Worm (Caenorhabditis elegans) whole organism, L4 larva: Measurements from ENCODE around the gene B0001.7.

Experiments
- D1046.2 ChIP-seq: fragments of 200-800 bp; sonication (Bioruptor generic); IDR thresholded peaks from 2 replicates; pipeline ENCODE4 v1.3.6; 2022; ENCODE audit warnings: missing genetic modification characterization, missing compliant biosample characterization
- F26F4.8 ChIP-seq: fragments of 200-800 bp; sonication (Bioruptor generic); conservative IDR thresholded peaks from 2 replicates; pipeline ENCODE4 v1.3.6; 2022; ENCODE audit warnings: missing genetic modification characterization, missing compliant biosample characterization
- F37D6.2 ChIP-seq: sonication (generic microtip); optimal IDR thresholded peaks from 2 replicates; lab custom pipeline; 2016; ENCODE audit warnings: mild to moderate bottlenecking, missing genetic modification characterization, missing compliant biosample characterization
- R02D3.7 ChIP-seq: fragments of 150-350 bp; sonication (generic microtip); optimal IDR thresholded peaks from 3 replicates; lab custom pipeline; 2014; ENCODE audit warnings: missing biosample characterization, missing genetic modification characterization
- T26A8.4 ChIP-seq: fragments of 200-800 bp; sonication (Bioruptor generic); IDR thresholded peaks from 2 replicates; pipeline ENCODE4 v1.3.6; 2022; ENCODE audit warnings: missing genetic modification characterization, missing compliant biosample characterization
- Y48G9A.11 ChIP-seq: fragments of 200-800 bp; sonication (Bioruptor generic); IDR thresholded peaks from 2 replicates; pipeline ENCODE4 v1.3.6; 2022; ENCODE audit warnings: missing genetic modification reagents, missing genetic modification characterization, missing compliant biosample characterization
- Y75B8A.6 ChIP-seq: fragments of 200-800 bp; sonication (Bioruptor generic); IDR thresholded peaks from 2 replicates; pipeline ENCODE4 v1.3.6; 2022; ENCODE audit warnings: missing genetic modification reagents, missing genetic modification characterization, missing compliant biosample characterization
- aha-1 ChIP-seq: fragments of 150-350 bp; peaks from one replicate; lab custom pipeline; 2014; ENCODE audit warnings: missing biosample characterization, missing genetic modification characterization
- aly-2 ChIP-seq: sonication (generic microtip); optimal IDR thresholded peaks from 2 replicates; lab custom pipeline; 2018; ENCODE audit warnings: missing biosample characterization, missing genetic modification characterization
- ama-1 ChIP-seq: fragments of 150-350 bp; optimal IDR thresholded peaks from 2 replicates; lab custom pipeline; 2014; ENCODE audit warnings: inconsistent platforms, mixed read lengths
- ceh-28 ChIP-seq: fragments of 150-350 bp; optimal IDR thresholded peaks from 2 replicates; lab custom pipeline; 2014; ENCODE audit warnings: missing biosample characterization, missing genetic modification reagents, missing genetic modification characterization
- ceh-44 ChIP-seq: fragments of 200-800 bp; sonication (Bioruptor generic); IDR thresholded peaks from 2 replicates; pipeline ENCODE4 v1.3.6; 2022; ENCODE audit warnings: missing genetic modification reagents, missing genetic modification characterization, missing compliant biosample characterization
- cey-2 ChIP-seq: sonication (generic microtip); optimal IDR thresholded peaks from 3 replicates; lab custom pipeline; 2017; ENCODE audit warnings: missing genetic modification characterization, mild to moderate bottlenecking, missing compliant biosample characterization, antibody characterized with exemption, borderline replicate concordance; ENCODE audit not compliant: insufficient read depth
- ctbp-1 ChIP-seq: fragments of 200-800 bp; sonication (Bioruptor generic); IDR thresholded peaks from 2 replicates; pipeline ENCODE4 v1.3.6; 2022; ENCODE audit warnings: missing genetic modification reagents, missing genetic modification characterization, missing compliant biosample characterization
- daf-12 ChIP-seq: fragments of 150-350 bp; optimal IDR thresholded peaks from 2 replicates; lab custom pipeline; 2014; ENCODE audit warnings: missing biosample characterization, missing genetic modification reagents, missing genetic modification characterization
- daf-16 ChIP-seq, 3 experiments: sonication (generic microtip); optimal IDR thresholded peaks; 2 replicates each; lab custom pipeline; 2016 to 2017; ENCODE audit warnings: missing genetic modification characterization in 3 of 3, missing genetic modification reagents in 3 of 3, mild to moderate bottlenecking in 2 of 3, missing compliant biosample characterization in 2 of 3, missing biosample characterization in 1 of 3, moderate library complexity in 1 of 3
- daf-19 ChIP-seq: fragments of 200-800 bp; sonication (Bioruptor generic); conservative IDR thresholded peaks from 2 replicates; pipeline ENCODE4 v1.3.6; 2022; ENCODE audit warnings: missing genetic modification characterization, missing compliant biosample characterization
- dmd-9 ChIP-seq: fragments of 200-800 bp; sonication (Bioruptor generic); IDR thresholded peaks from 2 replicates; pipeline ENCODE4 v1.3.6; 2022; ENCODE audit warnings: missing genetic modification reagents, missing genetic modification characterization, missing compliant biosample characterization
- dpl-1 ChIP-seq: fragments of 150-350 bp; optimal IDR thresholded peaks from 2 replicates; lab custom pipeline; 2014; ENCODE audit warnings: missing biosample characterization, missing genetic modification reagents, missing genetic modification characterization
- dve-1 ChIP-seq: sonication (generic microtip); optimal IDR thresholded peaks from 2 replicates; lab custom pipeline; 2017; ENCODE audit warnings: antibody characterized with exemption, mild to moderate bottlenecking, missing genetic modification characterization, missing compliant biosample characterization; ENCODE audit not compliant: insufficient read depth
- egl-27 ChIP-seq: sonication (generic microtip); optimal IDR thresholded peaks from 3 replicates; lab custom pipeline; 2017; ENCODE audit warnings: missing biosample characterization, missing genetic modification reagents, missing genetic modification characterization
- fos-1 ChIP-seq: fragments of 150-350 bp; optimal IDR thresholded peaks from 2 replicates; lab custom pipeline; 2014; ENCODE audit warnings: missing biosample characterization, missing genetic modification characterization
- hlh-30 ChIP-seq: sonication (generic microtip); optimal IDR thresholded peaks from 2 replicates; lab custom pipeline; 2017; ENCODE audit warnings: antibody characterized with exemption, mild to moderate bottlenecking, missing genetic modification characterization, missing compliant biosample characterization; ENCODE audit not compliant: insufficient read depth
- hmg-1.1 ChIP-seq: fragments of 200-800 bp; sonication (Bioruptor generic); IDR thresholded peaks from 2 replicates; pipeline ENCODE4 v1.3.6; 2022; ENCODE audit warnings: missing genetic modification reagents, missing genetic modification characterization, missing compliant biosample characterization
- lin-13 ChIP-seq: fragments of 150-350 bp; optimal IDR thresholded peaks from 2 replicates; lab custom pipeline; 2014; ENCODE audit warnings: missing biosample characterization, missing genetic modification reagents, missing genetic modification characterization
- lin-15B ChIP-seq: fragments of 150-350 bp; sonication (generic microtip); optimal IDR thresholded peaks from 3 replicates; lab custom pipeline; 2014; ENCODE audit warnings: missing biosample characterization, missing genetic modification characterization
- lin-38 ChIP-seq: fragments of 200-800 bp; sonication (Bioruptor generic); IDR thresholded peaks from 2 replicates; pipeline ENCODE4 v1.3.6; 2022; ENCODE audit warnings: missing genetic modification reagents, missing genetic modification characterization, missing compliant biosample characterization
- lir-3 ChIP-seq: sonication (generic microtip); optimal IDR thresholded peaks from 2 replicates; lab custom pipeline; 2016; ENCODE audit warnings: mild to moderate bottlenecking, missing genetic modification characterization, missing compliant biosample characterization
- lsy-2 ChIP-seq, 2 experiments: fragments of 150-350 bp in 1 of 2; sonication (generic microtip) in 1 of 2; optimal IDR thresholded peaks; 2 replicates each; lab custom pipeline; 2014 to 2017; ENCODE audit warnings: missing biosample characterization in 2 of 2, missing genetic modification characterization in 2 of 2
- mep-1 ChIP-seq: fragments of 150-350 bp; sonication (generic microtip); optimal IDR thresholded peaks from 3 replicates; lab custom pipeline; 2014; ENCODE audit warnings: missing biosample characterization, missing genetic modification characterization
- mxl-2 ChIP-seq: fragments of 200-800 bp; sonication (Bioruptor generic); conservative IDR thresholded peaks from 2 replicates; pipeline ENCODE4 v1.3.6; 2022; ENCODE audit warnings: missing genetic modification reagents, missing genetic modification characterization, missing compliant biosample characterization
- nhr-102 ChIP-seq: sonication (generic microtip); optimal IDR thresholded peaks from 2 replicates; lab custom pipeline; 2016; ENCODE audit warnings: mild to moderate bottlenecking, missing genetic modification characterization, moderate library complexity, missing compliant biosample characterization
- nhr-28 ChIP-seq: fragments of 150-350 bp; optimal IDR thresholded peaks from 2 replicates; lab custom pipeline; 2014; ENCODE audit warnings: missing biosample characterization, missing genetic modification characterization
- nhr-42 ChIP-seq: fragments of 200-800 bp; sonication (Bioruptor generic); IDR thresholded peaks from 2 replicates; pipeline ENCODE4 v1.3.6; 2022; ENCODE audit warnings: missing genetic modification characterization, missing compliant biosample characterization
- nhr-48 ChIP-seq: sonication (generic microtip); optimal IDR thresholded peaks from 2 replicates; lab custom pipeline; 2016; ENCODE audit warnings: mild to moderate bottlenecking, missing genetic modification characterization, missing compliant biosample characterization
- nhr-6 ChIP-seq: fragments of 150-350 bp; optimal IDR thresholded peaks from 2 replicates; lab custom pipeline; 2014; ENCODE audit warnings: missing biosample characterization, missing genetic modification characterization
- nhr-76 ChIP-seq: fragments of 150-350 bp; optimal IDR thresholded peaks from 2 replicates; lab custom pipeline; 2014; ENCODE audit warnings: missing biosample characterization, missing genetic modification characterization
- nhr-77 ChIP-seq: fragments of 150-350 bp; optimal IDR thresholded peaks from 2 replicates; lab custom pipeline; 2014; ENCODE audit warnings: missing biosample characterization, missing genetic modification characterization
- pha-4 ChIP-seq, 2 experiments: fragments of 150-350 bp in 1 of 2; fragments of 200-800 bp in 1 of 2; sonication (Bioruptor generic) in 1 of 2; IDR thresholded peaks in 1 of 2; optimal IDR thresholded peaks in 1 of 2; 2 replicates each; pipeline versions ENCODE4 v1.3.6 to Lab custom; 2014 to 2022; ENCODE audit warnings: missing genetic modification characterization in 2 of 2, missing genetic modification reagents in 2 of 2, missing biosample characterization in 1 of 2, missing compliant biosample characterization in 1 of 2
- php-3 ChIP-seq: fragments of 200-800 bp; sonication (Bioruptor generic); IDR thresholded peaks from 2 replicates; pipeline ENCODE4 v1.3.6; 2022; ENCODE audit warnings: missing genetic modification reagents, missing genetic modification characterization, missing compliant biosample characterization
- sdz-12 ChIP-seq: fragments of 200-800 bp; sonication (Bioruptor generic); optimal IDR thresholded peaks from 2 replicates; lab custom pipeline; 2018; ENCODE audit warnings: mild to moderate bottlenecking, missing genetic modification characterization, missing compliant biosample characterization
- tag-97 ChIP-seq: fragments of 200-800 bp; sonication (Bioruptor generic); IDR thresholded peaks from 2 replicates; pipeline ENCODE4 v1.3.6; 2022; ENCODE audit warnings: missing genetic modification characterization, missing compliant biosample characterization
- tra-1 ChIP-seq: fragments of 200-800 bp; sonication (Bioruptor generic); IDR thresholded peaks from 2 replicates; pipeline ENCODE4 v1.3.6; 2022; ENCODE audit warnings: missing genetic modification reagents, missing genetic modification characterization, missing compliant biosample characterization
- unc-130 ChIP-seq: sonication (generic microtip); optimal IDR thresholded peaks from 2 replicates; lab custom pipeline; 2016; ENCODE audit warnings: missing genetic modification reagents, missing genetic modification characterization, missing compliant biosample characterization
- zfp-2 ChIP-seq: sonication (generic microtip); optimal IDR thresholded peaks from 2 replicates; lab custom pipeline; 2016; ENCODE audit warnings: mild to moderate bottlenecking, missing genetic modification characterization, missing compliant biosample characterization
- zfp-3 ChIP-seq: fragments of 200-800 bp; sonication (Bioruptor generic); conservative IDR thresholded peaks from 2 replicates; pipeline ENCODE4 v1.3.6; 2022; ENCODE audit warnings: missing genetic modification reagents, missing genetic modification characterization, missing compliant biosample characterization
- ztf-7 ChIP-seq: fragments of 150-350 bp; optimal IDR thresholded peaks from 2 replicates; lab custom pipeline; 2014; ENCODE audit warnings: missing biosample characterization, missing genetic modification characterization

Gene B0001.7

DNA sequence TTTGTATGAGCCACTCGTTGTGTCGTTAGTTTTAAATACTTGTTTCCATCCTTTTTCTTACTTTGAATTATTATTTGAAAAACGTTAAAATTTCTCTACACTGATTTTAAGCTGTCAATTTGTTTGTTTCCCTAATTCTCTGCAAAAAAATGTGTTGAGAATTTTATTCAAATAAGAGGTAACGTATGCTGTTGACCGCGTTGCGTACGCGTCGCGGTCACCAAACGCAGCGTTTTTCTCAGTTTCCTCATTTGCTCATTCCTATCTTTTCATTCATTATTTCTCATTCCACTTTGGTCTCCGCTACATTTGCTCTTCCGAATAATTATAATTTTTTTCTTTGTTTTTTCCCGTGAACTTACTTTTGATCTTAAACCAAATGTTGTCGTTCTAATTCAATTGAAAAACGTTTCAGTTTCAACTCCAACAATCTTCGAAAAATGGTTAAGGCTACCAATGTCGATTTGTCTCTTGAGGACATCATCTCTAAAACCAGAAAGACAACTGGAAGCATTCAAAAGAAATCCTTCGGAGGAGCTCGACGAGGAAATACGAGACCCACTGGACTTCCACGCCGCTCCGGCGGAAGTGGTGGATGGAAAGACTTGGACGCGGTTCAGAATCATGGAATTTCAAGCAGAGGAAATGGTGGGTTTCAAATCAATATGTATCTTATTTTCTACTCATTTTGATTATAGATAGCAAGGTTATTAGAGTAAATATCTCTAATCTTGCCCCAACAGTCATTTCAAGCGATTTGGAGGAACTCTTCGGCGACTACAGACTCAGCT is 31.0 kb downstream of the B0001.7 start, which contains the start of gene aly-3 (continued):
- TF ChIP-seq ctbp-1 (GFP tag; lab: Robert Waterston, UW) (no peak), lsy-2 (tag; optimal IDR thresholded peaks at IDR 0.05; lab: Kevin White, UChicago) (peak in 1 of 2 experiments; percentile 57)

DNA sequence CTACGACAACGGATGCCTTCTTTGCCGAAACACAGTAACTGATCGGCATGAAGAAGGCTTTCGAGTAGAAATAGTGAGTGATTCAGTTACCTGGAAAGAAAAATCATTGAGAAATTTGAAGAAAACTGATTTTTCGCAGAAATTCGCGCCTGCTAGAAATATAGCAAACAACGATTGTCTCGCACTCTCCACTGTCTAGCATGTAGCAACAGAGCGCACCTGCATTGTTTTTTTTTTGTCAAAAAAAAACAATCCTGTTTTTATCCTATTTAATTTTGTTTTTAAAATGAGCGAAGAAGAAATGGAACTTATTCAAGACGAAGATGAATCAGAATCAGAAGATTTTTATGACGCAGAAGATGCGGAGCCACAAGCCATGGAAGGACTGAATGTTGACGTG is 33.0 kb downstream of the B0001.7 start, which contains the start of the genes ddb-1 and M18.6:
Gene ddb-1, minus strand, starts transcription at position 90 of the 400 bp plus-strand sequence.
Gene M18.6, plus strand, starts transcription at position 235 of the 400 bp plus-strand sequence.
- TF ChIP-seq ztf-7 (tag; lab: Kevin White, UChicago) (no peak), lin-38 (peak; percentile 93), lsy-2 (tag; optimal IDR thresholded peaks at IDR 0.05; lab: Kevin White, UChicago) (peak in 1 of 2 experiments; percentile 56), nhr-6 (tag; lab: Kevin White, UChicago) (peak; percentile 50), daf-16 (GFP tag; optimal IDR thresholded peaks at IDR 0.05; lab: Kevin White, UChicago) (no peak), daf-16 (tag; optimal IDR thresholded peaks at IDR 0.05; lab: Kevin White, UChicago) (peak; percentile 41), F26F4.8 (no peak), unc-130 (GFP tag; lab: Kevin White, UChicago) (peak; percentile 70), hlh-30 (tag; lab: Kevin White, UChicago) (peak; percentile 3), D1046.2 (GFP tag; lab: Robert Waterston, UW) (no peak), egl-27 (tag; lab: Kevin White, UChicago) (no peak), dmd-9 (GFP tag; lab: Robert Waterston, UW) (no peak), aha-1 (tag; lab: Kevin White, UChicago) (no peak), zfp-2 (no peak), cey-2 (tag; lab: Kevin White, UChicago) (no peak), nhr-76 (tag; lab: Kevin White, UChicago) (no peak), lin-13 (GFP tag; lab: Kevin White, UChicago) (no peak), php-3 (no peak), R02D3.7 (tag; lab: Kevin White, UChicago) (no peak), lin-15B (no peak), daf-12 (tag; lab: Kevin White, UChicago) (no peak), nhr-42 (GFP tag; lab: Robert Waterston, UW) (no peak), nhr-102 (tag; lab: Kevin White, UChicago) (no peak), lir-3 (no peak), nhr-48 (no peak), dpl-1 (GFP tag; lab: Kevin White, UChicago) (peak; percentile 24), pha-4 (GFP tag; IDR thresholded peaks at IDR 0.05; lab: Robert Waterston, UW) (no peak), pha-4 (tag; optimal IDR thresholded peaks at IDR 0.05; lab: Kevin White, UChicago) (peak; percentile 19), tag-97 (GFP tag; lab: Robert Waterston, UW) (no peak), nhr-77 (tag; lab: Kevin White, UChicago) (no peak), F37D6.2 (no peak), mep-1 (peak; percentile 22), Y48G9A.11 (GFP tag; lab: Robert Waterston, UW) (no peak), daf-19 (no peak), ceh-28 (tag; lab: Kevin White, UChicago) (no peak), aly-2 (tag; lab: Kevin White, UChicago) (no peak), zfp-3 (GFP tag; lab: Robert Waterston, UW) (no peak), fos-1 (tag; lab: Kevin White, UChicago) (no peak), ama-1 (lab: Kevin White, UChicago) (no peak), T26A8.4 (no peak), ctbp-1 (GFP tag; lab: Robert Waterston, UW) (no peak), dve-1 (tag; lab: Kevin White, UChicago) (peak; percentile 26), mxl-2 (GFP tag; lab: Robert Waterston, UW) (no peak), sdz-12 (GFP tag; lab: Kevin White, UChicago) (no peak), tra-1 (GFP tag; lab: Robert Waterston, UW) (no peak), ceh-44 (GFP tag; lab: Robert Waterston, UW) (no peak), nhr-28 (tag; lab: Kevin White, UChicago) (peak; percentile 25), hmg-1.1 (GFP tag; lab: Robert Waterston, UW) (0 out of 2 replicates have a peak, but pooled peaks have one; percentile 15), Y75B8A.6 (no peak)
